ENCODE assay signal across 5 fruit fly cellular contexts in genomic region chr3L:2801376-2801775, dm6.
TF ChIP-seq lines count a peak whose summit lies in the region.

No protein-coding gene starts in this region.

- no peak for TF ChIP-seq CTCF in whole organism, embryonic (GFP tag; optimal IDR thresholded peaks at IDR 0.05; lab: Kevin White, UChicago)

TF ChIP-seq in whole organism, adult, 20 proteins besides CTCF, POLR2A, EP300 and RAD21:
- TF ChIP-seq cic (GFP tag; optimal IDR thresholded peaks at IDR 0.05; lab: Kevin White, UChicago): no peak
- peak; percentile 55 for TF ChIP-seq tj (GFP tag; optimal IDR thresholded peaks at IDR 0.05; lab: Kevin White, UChicago)

TF ChIP-seq in whole organism, embryonic, 481 proteins besides CTCF, POLR2A, EP300 and RAD21:
- TF ChIP-seq CG6765 (GFP tag; optimal IDR thresholded peaks at IDR 0.05; lab: Kevin White, UChicago): no peak
- 0 out of 3 replicates have a peak, but pooled peaks have one; percentile 13 for TF ChIP-seq sr (GFP tag; IDR thresholded peaks at IDR 0.05; lab: Robert Waterston, UW)
- peak; percentile 5 for TF ChIP-seq nom (GFP tag; optimal IDR thresholded peaks at IDR 0.05; lab: Kevin White, UChicago)
- peak in 1 of 2 experiments; percentile 89 for TF ChIP-seq Pdp1 (GFP tag; optimal IDR thresholded peaks at IDR 0.05; lab: Kevin White, UChicago)
- no peak for TF ChIP-seq CG30020 (tag; optimal IDR thresholded peaks at IDR 0.05; lab: Kevin White, UChicago)
- TF ChIP-seq Asciz (GFP tag; optimal IDR thresholded peaks at IDR 0.05; lab: Kevin White, UChicago): peak; percentile 9
- no peak for TF ChIP-seq lov (optimal IDR thresholded peaks at IDR 0.05; lab: Kevin White, UChicago)
- no peak for TF ChIP-seq lov (GFP tag; IDR thresholded peaks at IDR 0.05; lab: Robert Waterston, UW)
TF ChIP-seq in whole organism, embryonic: peak in this region for 4.

TF ChIP-seq in whole organism, prepupa, 60 proteins besides CTCF, POLR2A, EP300 and RAD21:
- TF ChIP-seq lz (GFP tag; optimal IDR thresholded peaks at IDR 0.05; lab: Kevin White, UChicago): no peak
- TF ChIP-seq CG6808 (GFP tag; optimal IDR thresholded peaks at IDR 0.05; lab: Kevin White, UChicago): no peak
- TF ChIP-seq Hr39 (GFP tag; optimal IDR thresholded peaks at IDR 0.05; lab: Kevin White, UChicago): no peak
- peak; percentile 17 for TF ChIP-seq Sox102F (GFP tag; optimal IDR thresholded peaks at IDR 0.05; lab: Kevin White, UChicago)
- no peak for TF ChIP-seq Lpt (GFP tag; optimal IDR thresholded peaks at IDR 0.05; lab: Kevin White, UChicago)
- no peak for TF ChIP-seq CG6854 (GFP tag; optimal IDR thresholded peaks at IDR 0.05; lab: Kevin White, UChicago)
- peak; percentile 67 for TF ChIP-seq vri (GFP tag; optimal IDR thresholded peaks at IDR 0.05; lab: Kevin White, UChicago)
- TF ChIP-seq acj6 (GFP tag; optimal IDR thresholded peaks at IDR 0.05; lab: Kevin White, UChicago): no peak
- no peak for TF ChIP-seq dac (GFP tag; optimal IDR thresholded peaks at IDR 0.05; lab: Kevin White, UChicago)
- no peak for TF ChIP-seq Hr38 (GFP tag; optimal IDR thresholded peaks at IDR 0.05; lab: Kevin White, UChicago)
- TF ChIP-seq CG8632 (GFP tag; optimal IDR thresholded peaks at IDR 0.05; lab: Kevin White, UChicago): no peak
- TF ChIP-seq eg (GFP tag; IDR thresholded peaks at IDR 0.05; lab: Robert Waterston, UW): no peak
- no peak for TF ChIP-seq CG15336 (GFP tag; IDR thresholded peaks at IDR 0.05; lab: Robert Waterston, UW)
- TF ChIP-seq svp (GFP tag; lab: Kevin White, UChicago): peak; percentile 38
- TF ChIP-seq CG8119 (GFP tag; IDR thresholded peaks at IDR 0.05; lab: Robert Waterston, UW): no peak
- no peak for TF ChIP-seq Eip93F (GFP tag; optimal IDR thresholded peaks at IDR 0.05; lab: Kevin White, UChicago)
- peak in 1 of 2 experiments; percentile 78 for TF ChIP-seq ss (GFP tag; optimal IDR thresholded peaks at IDR 0.05; lab: Kevin White, UChicago)
- peak; percentile 66 for TF ChIP-seq Eip78C (GFP tag; lab: Kevin White, UChicago)
- TF ChIP-seq CG31627 (GFP tag; optimal IDR thresholded peaks at IDR 0.05; lab: Kevin White, UChicago): no peak
- TF ChIP-seq CG6163 (GFP tag; IDR thresholded peaks at IDR 0.05; lab: Robert Waterston, UW): peak; percentile 48; the same call in 1 of the 3 replicates
- TF ChIP-seq CG9139 (GFP tag; optimal IDR thresholded peaks at IDR 0.05; lab: Kevin White, UChicago): no peak
- no peak for TF ChIP-seq CG1621 (tag; optimal IDR thresholded peaks at IDR 0.05; lab: Kevin White, UChicago)

TF ChIP-seq in whole organism, pupa, 21 proteins besides CTCF, POLR2A, EP300 and RAD21:
- TF ChIP-seq Pif1A (GFP tag; optimal IDR thresholded peaks at IDR 0.05; lab: Kevin White, UChicago) (no peak), EcR (GFP tag; optimal IDR thresholded peaks at IDR 0.05; lab: Kevin White, UChicago) (peak; percentile 11), CG4496 (GFP tag; IDR thresholded peaks at IDR 0.05; lab: Robert Waterston, UW) (peak; percentile 15; the same call in 1 of the 3 replicates), Snoo (tag; optimal IDR thresholded peaks at IDR 0.05; lab: Kevin White, UChicago) (peak; percentile 1)
TF ChIP-seq in whole organism, pupa: peak in this region for 3.

TF ChIP-seq in whole organism, wandering third instar larva, 38 proteins besides CTCF, POLR2A, EP300 and RAD21:
- TF ChIP-seq Dif (GFP tag; optimal IDR thresholded peaks at IDR 0.05; lab: Kevin White, UChicago; ENCODE audit: partially characterized antibody) (no peak), Vsx2 (GFP tag; optimal IDR thresholded peaks at IDR 0.05; lab: Kevin White, UChicago; ENCODE audit: partially characterized antibody) (no peak), Mio (GFP tag; optimal IDR thresholded peaks at IDR 0.05; lab: Kevin White, UChicago) (no peak), CrebA (GFP tag; optimal IDR thresholded peaks at IDR 0.05; lab: Kevin White, UChicago; ENCODE audit: borderline replicate concordance) (peak; percentile 35), Hr83 (GFP tag; optimal IDR thresholded peaks at IDR 0.05; lab: Kevin White, UChicago; ENCODE audit: poor library complexity, severe bottlenecking) (no peak), pan (optimal IDR thresholded peaks at IDR 0.05; lab: Kevin White, UChicago) (no peak), Hnf4 (GFP tag; optimal IDR thresholded peaks at IDR 0.05; lab: Kevin White, UChicago) (no peak), jim (GFP tag; optimal IDR thresholded peaks at IDR 0.05; lab: Kevin White, UChicago) (peak; percentile 56), psq (GFP tag; optimal IDR thresholded peaks at IDR 0.05; lab: Kevin White, UChicago) (peak; percentile 67)
